Fruit fly (Drosophila melanogaster): ENCODE data around the gene myd.

- no peak for TF ChIP-seq pad (GFP tag; optimal IDR thresholded peaks at IDR 0.05)
- no peak for TF ChIP-seq toe (GFP tag; optimal IDR thresholded peaks at IDR 0.05)
- TF ChIP-seq CG1620 (GFP tag; optimal IDR thresholded peaks at IDR 0.05) = no peak
- no peak for TF ChIP-seq Hr96 (GFP tag; optimal IDR thresholded peaks at IDR 0.05)
- no peak for TF ChIP-seq cic (GFP tag; optimal IDR thresholded peaks at IDR 0.05)
- no peak for TF ChIP-seq Mnt (GFP tag; optimal IDR thresholded peaks at IDR 0.05)
- no peak for TF ChIP-seq CG7045 (GFP tag; optimal IDR thresholded peaks at IDR 0.05)
- no peak for TF ChIP-seq Clk (GFP tag; optimal IDR thresholded peaks at IDR 0.05)
These were observed 2.4 kb downstream of the myd start for dm6 chr3R:19182848-19183247.
